Worm (Caenorhabditis elegans): ENCODE results near the gene ztf-13.

ztf-13 gene

DNA sequence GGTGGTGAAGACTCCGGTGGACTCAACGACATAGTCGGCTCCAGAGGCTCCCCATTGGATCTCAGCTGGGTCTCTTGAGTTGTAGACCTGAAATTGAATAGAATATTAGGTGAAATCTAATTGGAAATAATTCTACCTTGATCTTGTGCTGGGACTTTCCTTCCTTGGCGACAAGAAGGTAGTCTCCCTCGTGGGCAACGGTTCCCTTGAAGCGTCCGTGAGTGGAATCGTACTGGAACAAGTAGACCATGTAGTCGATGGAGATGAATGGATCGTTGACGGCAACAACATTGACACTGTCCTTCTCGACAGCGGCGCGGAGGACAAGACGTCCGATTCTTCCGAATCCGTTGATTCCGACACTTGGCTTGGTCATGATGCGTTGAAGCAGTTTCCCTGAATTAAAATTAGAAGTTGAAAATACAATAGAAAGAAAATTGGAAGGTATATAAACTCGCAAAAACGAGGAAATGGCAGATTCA, 11.0 kb upstream of the ztf-13 start, which contains the start of gene gpd-3:
TSS of gene gpd-3 (minus strand) at position 396 of the 482 bp plus-strand sequence.
- no peak for TF ChIP-seq mls-2 (tag; optimal IDR thresholded peaks at IDR 0.05)
- TF ChIP-seq sem-2 (GFP tag; optimal IDR thresholded peaks at IDR 0.05) = no peak
- no peak for TF ChIP-seq unc-120 (tag; optimal IDR thresholded peaks at IDR 0.05; ENCODE audit: poor library complexity, severe bottlenecking)
- no peak for TF ChIP-seq ham-2 (GFP tag; optimal IDR thresholded peaks at IDR 0.05)
- no peak for TF ChIP-seq snpc-4 (tag; optimal IDR thresholded peaks at IDR 0.05)
- no peak for TF ChIP-seq blmp-1 (tag; optimal IDR thresholded peaks at IDR 0.05)
- no peak for TF ChIP-seq lin-13 (tag; optimal IDR thresholded peaks at IDR 0.05)
- TF ChIP-seq unc-62 (GFP tag; optimal IDR thresholded peaks at IDR 0.05) = no peak
- no peak for TF ChIP-seq unc-39 (tag; optimal IDR thresholded peaks at IDR 0.05)
- no peak for TF ChIP-seq M03D4.4 (tag; optimal IDR thresholded peaks at IDR 0.05)
- no peak for TF ChIP-seq ceh-83 (GFP tag; optimal IDR thresholded peaks at IDR 0.05)
- no peak for TF ChIP-seq nhr-2 (tag; optimal IDR thresholded peaks at IDR 0.05)
- no peak for TF ChIP-seq elt-3 (tag; optimal IDR thresholded peaks at IDR 0.05)
- no peak for TF ChIP-seq bed-3 (GFP tag; optimal IDR thresholded peaks at IDR 0.05)

ce11 chrX:3111687-3112086, 9.7 kb upstream of the ztf-13 start:
- no peak for TF ChIP-seq cnd-1 (tag; optimal IDR thresholded peaks at IDR 0.05)
- TF ChIP-seq ham-2 (GFP tag; optimal IDR thresholded peaks at IDR 0.05) = no peak
- no peak for TF ChIP-seq mab-5 (tag; optimal IDR thresholded peaks at IDR 0.05)
- TF ChIP-seq unc-62 (GFP tag; optimal IDR thresholded peaks at IDR 0.05) = peak; percentile 55
- TF ChIP-seq pha-4 (tag; optimal IDR thresholded peaks at IDR 0.05) = peak; percentile 65
- no peak for TF ChIP-seq lsy-2 (tag; optimal IDR thresholded peaks at IDR 0.05)
- no peak for TF ChIP-seq sem-2 (GFP tag; optimal IDR thresholded peaks at IDR 0.05)
- TF ChIP-seq unc-39 (tag; optimal IDR thresholded peaks at IDR 0.05) = no peak
- no peak for TF ChIP-seq nhr-28 (tag; optimal IDR thresholded peaks at IDR 0.05)
- no peak for TF ChIP-seq ztf-11 (tag; optimal IDR thresholded peaks at IDR 0.05)
- no peak for TF ChIP-seq nhr-237 (tag; optimal IDR thresholded peaks at IDR 0.05)
- TF ChIP-seq sptf-1 (tag; optimal IDR thresholded peaks at IDR 0.05) = no peak
- peak; percentile 17 for TF ChIP-seq hlh-1 (tag; optimal IDR thresholded peaks at IDR 0.05)
- no peak for TF ChIP-seq tbx-8 (GFP tag; optimal IDR thresholded peaks at IDR 0.05)
- TF ChIP-seq ces-1 (GFP tag; optimal IDR thresholded peaks at IDR 0.05) = peak; percentile 65

DNA sequence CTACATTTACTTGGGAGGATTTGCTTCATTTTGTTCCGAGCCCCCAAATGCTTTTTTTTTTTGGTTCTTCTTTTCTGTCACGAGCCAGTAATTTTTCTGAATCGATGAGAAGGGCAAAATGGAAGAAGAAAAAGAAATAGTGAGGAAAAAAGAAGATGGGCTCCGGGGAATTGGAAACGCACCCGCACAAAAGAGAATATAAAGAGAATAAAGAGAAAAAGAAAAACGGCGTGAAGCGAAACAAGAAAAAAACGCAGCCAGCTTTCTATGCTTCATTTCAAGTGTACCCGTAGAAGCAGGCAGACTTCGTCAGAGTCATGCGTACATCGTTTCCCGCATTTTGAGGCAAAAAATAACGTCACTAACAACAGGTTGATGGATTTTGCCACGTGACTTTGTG, 9.1 kb upstream of the ztf-13 start:
- TF ChIP-seq ham-2 (GFP tag; optimal IDR thresholded peaks at IDR 0.05) = no peak
- no peak for TF ChIP-seq mep-1 (tag; optimal IDR thresholded peaks at IDR 0.05)
- peak; percentile 48 for TF ChIP-seq ces-1 (GFP tag; optimal IDR thresholded peaks at IDR 0.05)

ce11 chrX:3110576-3110975, 8.6 kb upstream of the ztf-13 start, which contains the start of gene gpcp-1:
TSS of gene gpcp-1 (minus strand) at chrX:3110628.
- TF ChIP-seq flh-1 (GFP tag; optimal IDR thresholded peaks at IDR 0.05) (no peak), blmp-1 (tag; optimal IDR thresholded peaks at IDR 0.05) (no peak), nhr-12 (tag; optimal IDR thresholded peaks at IDR 0.05) (no peak), nhr-2 (tag; optimal IDR thresholded peaks at IDR 0.05) (no peak), ceh-83 (GFP tag; optimal IDR thresholded peaks at IDR 0.05) (no peak), unc-120 (tag; optimal IDR thresholded peaks at IDR 0.05; ENCODE audit: poor library complexity, severe bottlenecking) (no peak), cnd-1 (tag; optimal IDR thresholded peaks at IDR 0.05) (no peak), mep-1 (tag; optimal IDR thresholded peaks at IDR 0.05) (no peak), ham-2 (GFP tag; optimal IDR thresholded peaks at IDR 0.05) (no peak), nhr-76 (tag; optimal IDR thresholded peaks at IDR 0.05) (no peak), lsy-2 (tag; optimal IDR thresholded peaks at IDR 0.05) (no peak), zip-8 (tag; optimal IDR thresholded peaks at IDR 0.05) (no peak), pha-4 (tag; optimal IDR thresholded peaks at IDR 0.05) (no peak), unc-62 (GFP tag; optimal IDR thresholded peaks at IDR 0.05) (no peak), snpc-4 (tag; optimal IDR thresholded peaks at IDR 0.05) (no peak), sptf-1 (tag; optimal IDR thresholded peaks at IDR 0.05) (no peak), nhr-28 (tag; optimal IDR thresholded peaks at IDR 0.05) (no peak)

- no peak for TF ChIP-seq sptf-1 (tag; optimal IDR thresholded peaks at IDR 0.05)
- peak; percentile 45 for TF ChIP-seq hlh-1 (tag; optimal IDR thresholded peaks at IDR 0.05)
Measured at ce11 chrX:3108603-3109002, 6.6 kb upstream of the ztf-13 start.

ce11 chrX:3106137-3106536, 4.2 kb upstream of the ztf-13 start, which contains the start of gene K10B3.5:
TSS of gene K10B3.5 (minus strand) at chrX:3106479.
- TF ChIP-seq pha-4 (tag; optimal IDR thresholded peaks at IDR 0.05) (peak; percentile 13), lsy-2 (tag; optimal IDR thresholded peaks at IDR 0.05) (peak; percentile 66), snpc-4 (tag; optimal IDR thresholded peaks at IDR 0.05) (no peak), sem-2 (GFP tag; optimal IDR thresholded peaks at IDR 0.05) (no peak), unc-39 (tag; optimal IDR thresholded peaks at IDR 0.05) (no peak), ces-1 (GFP tag; optimal IDR thresholded peaks at IDR 0.05) (peak; percentile 52), zip-8 (tag; optimal IDR thresholded peaks at IDR 0.05) (no peak), M03D4.4 (tag; optimal IDR thresholded peaks at IDR 0.05) (no peak), elt-1 (tag; optimal IDR thresholded peaks at IDR 0.05; ENCODE audit: borderline replicate concordance, insufficient read depth) (peak; percentile 16), cnd-1 (tag; optimal IDR thresholded peaks at IDR 0.05) (no peak), lin-13 (tag; optimal IDR thresholded peaks at IDR 0.05) (peak; percentile 77), mep-1 (tag; optimal IDR thresholded peaks at IDR 0.05) (peak; percentile 85), ham-2 (GFP tag; optimal IDR thresholded peaks at IDR 0.05) (no peak), elt-3 (tag; optimal IDR thresholded peaks at IDR 0.05) (no peak), mab-5 (tag; optimal IDR thresholded peaks at IDR 0.05) (peak; percentile 20), unc-62 (GFP tag; optimal IDR thresholded peaks at IDR 0.05) (no peak), drap-1 (GFP tag; optimal IDR thresholded peaks at IDR 0.05) (no peak), tbx-8 (GFP tag; optimal IDR thresholded peaks at IDR 0.05) (no peak), blmp-1 (tag; optimal IDR thresholded peaks at IDR 0.05) (no peak), nhr-2 (tag; optimal IDR thresholded peaks at IDR 0.05) (peak; percentile 24), ceh-39 (tag; optimal IDR thresholded peaks at IDR 0.05) (peak; percentile 16)

Data from whole organism, mixed stage, embryonic.